Fruit fly (Drosophila melanogaster): ENCODE data around the gene Wdr81.

The Wdr81 gene

DNA sequence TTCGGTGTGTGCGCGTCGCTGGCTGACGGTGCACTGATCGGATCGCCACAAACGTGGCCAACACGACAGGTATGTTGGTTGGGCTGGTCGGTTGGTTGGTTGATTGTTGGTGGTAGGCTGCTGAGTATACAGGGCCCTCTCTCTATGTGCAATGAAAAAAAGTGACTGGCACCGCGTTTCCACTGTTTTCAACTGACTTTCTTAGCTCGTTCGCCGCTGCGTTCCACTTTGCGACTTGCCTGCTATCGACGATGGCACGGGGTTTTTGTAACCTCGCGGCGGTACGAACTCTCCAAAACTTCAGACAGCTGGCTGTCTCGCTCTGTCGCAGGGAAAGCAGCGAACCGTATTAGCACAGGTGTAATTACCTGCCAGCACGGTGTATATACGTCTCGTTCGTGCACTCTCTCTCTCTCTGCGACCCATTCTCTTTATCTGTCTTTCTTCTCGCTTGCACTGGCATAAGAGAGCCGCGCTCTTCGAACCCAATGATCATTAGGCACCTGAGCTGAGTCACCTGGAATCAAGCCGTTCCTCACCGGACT, 49.8 kb downstream of the Wdr81 start (continued):
- TF ChIP-seq HmgZ (tag; optimal IDR thresholded peaks at IDR 0.05): peak; percentile 69
- TF ChIP-seq gsb-n (tag; optimal IDR thresholded peaks at IDR 0.05): peak; percentile 21
- TF ChIP-seq Nf-YC (tag; optimal IDR thresholded peaks at IDR 0.05): peak; percentile 73
- TF ChIP-seq Nf-YA (GFP tag; IDR thresholded peaks at IDR 0.05): peak; percentile 25; the same call in 1 of the 2 replicates
- TF ChIP-seq CG11695 (GFP tag; IDR thresholded peaks at IDR 0.05): peak; percentile 32; the same call in 1 of the 3 replicates
- TF ChIP-seq mam (GFP tag; optimal IDR thresholded peaks at IDR 0.05): no peak
- no peak for TF ChIP-seq ro (GFP tag; IDR thresholded peaks at IDR 0.05)
- no peak for TF ChIP-seq Lpt (GFP tag; optimal IDR thresholded peaks at IDR 0.05)
- no peak for TF ChIP-seq Dek (tag; optimal IDR thresholded peaks at IDR 0.05)
- TF ChIP-seq CG11398 (GFP tag; optimal IDR thresholded peaks at IDR 0.05): peak; percentile 5
- peak; percentile 6 for TF ChIP-seq Atf3 (GFP tag; optimal IDR thresholded peaks at IDR 0.05)
- peak; percentile 15 for TF ChIP-seq Blimp-1 (GFP tag; optimal IDR thresholded peaks at IDR 0.05)
- no peak for TF ChIP-seq fd102C (GFP tag; optimal IDR thresholded peaks at IDR 0.05)
- TF ChIP-seq bcd (GFP tag; optimal IDR thresholded peaks at IDR 0.05): peak; percentile 5
- TF ChIP-seq CG7372 (GFP tag; IDR thresholded peaks at IDR 0.05): no peak
- TF ChIP-seq tll (GFP tag; optimal IDR thresholded peaks at IDR 0.05): peak in 1 of 2 experiments; percentile 77
- TF ChIP-seq CG2199 (GFP tag; IDR thresholded peaks at IDR 0.05): peak; percentile 85; the same call in 2 of the 3 replicates
- no peak for TF ChIP-seq nerfin-1 (tag; optimal IDR thresholded peaks at IDR 0.05)
- peak; percentile 19; the same call in 1 of the 2 replicates for TF ChIP-seq CG42726 (GFP tag; IDR thresholded peaks at IDR 0.05; ENCODE audit: partially characterized antibody)
- 0 out of 2 replicates have a peak, but pooled peaks have one; percentile 35 for TF ChIP-seq Awh (GFP tag; IDR thresholded peaks at IDR 0.05)
- no peak for TF ChIP-seq CG10147 (GFP tag; optimal IDR thresholded peaks at IDR 0.05)
- peak; percentile 17 for TF ChIP-seq schlank (tag; optimal IDR thresholded peaks at IDR 0.05)
- TF ChIP-seq zen2 (GFP tag; IDR thresholded peaks at IDR 0.05; ENCODE audit: partially characterized antibody): no peak
- no peak for TF ChIP-seq pan (optimal IDR thresholded peaks at IDR 0.05)
- TF ChIP-seq pan (GFP tag; optimal IDR thresholded peaks at IDR 0.05 in 1 of 2, IDR thresholded peaks at IDR 0.05 in 1 of 2): peak in 1 of 2 experiments; percentile 28
- no peak for TF ChIP-seq Sry-β (GFP tag; optimal IDR thresholded peaks at IDR 0.05)
- TF ChIP-seq CG15073 (GFP tag; optimal IDR thresholded peaks at IDR 0.05): no peak
- no peak for TF ChIP-seq CG7928 (GFP tag; optimal IDR thresholded peaks at IDR 0.05)
- no peak for TF ChIP-seq YL-1 (GFP tag; optimal IDR thresholded peaks at IDR 0.05)
- no peak for TF ChIP-seq Doc3 (GFP tag; IDR thresholded peaks at IDR 0.05; ENCODE audit: partially characterized antibody)
- peak; percentile 5 for TF ChIP-seq CG6854 (GFP tag; optimal IDR thresholded peaks at IDR 0.05)
- TF ChIP-seq MBD-R2 (GFP tag; IDR thresholded peaks at IDR 0.05): 0 out of 2 replicates have a peak, but pooled peaks have one; percentile 10
- no peak for TF ChIP-seq CG1529 (GFP tag; optimal IDR thresholded peaks at IDR 0.05)
- no peak for TF ChIP-seq Dip2 (GFP tag; IDR thresholded peaks at IDR 0.05)
- TF ChIP-seq CG4360 (GFP tag; IDR thresholded peaks at IDR 0.05): peak; percentile 42
- TF ChIP-seq CG8089 (GFP tag; optimal IDR thresholded peaks at IDR 0.05): no peak
- TF ChIP-seq Ravus (GFP tag; IDR thresholded peaks at IDR 0.05): no peak
- TF ChIP-seq CG13296 (GFP tag; optimal IDR thresholded peaks at IDR 0.05): no peak
- TF ChIP-seq Hr3 (GFP tag; optimal IDR thresholded peaks at IDR 0.05): no peak
- TF ChIP-seq abd-A (tag; optimal IDR thresholded peaks at IDR 0.05): peak; percentile 64
- no peak for TF ChIP-seq CG18476 (GFP tag; optimal IDR thresholded peaks at IDR 0.05)
- TF ChIP-seq dmrt99B (tag; optimal IDR thresholded peaks at IDR 0.05): peak; percentile 8
- peak; percentile 14 for TF ChIP-seq Oli (tag; optimal IDR thresholded peaks at IDR 0.05)
- TF ChIP-seq CG9727 (GFP tag; optimal IDR thresholded peaks at IDR 0.05): no peak
- no peak for TF ChIP-seq maf-S (GFP tag; optimal IDR thresholded peaks at IDR 0.05)
- TF ChIP-seq CG10267 (tag; optimal IDR thresholded peaks at IDR 0.05): no peak
- TF ChIP-seq CTCF (GFP tag; optimal IDR thresholded peaks at IDR 0.05): no peak
- TF ChIP-seq Hr78 (GFP tag; optimal IDR thresholded peaks at IDR 0.05): peak in 1 of 2 experiments; percentile 50
- peak; percentile 62 for TF ChIP-seq pros (GFP tag; optimal IDR thresholded peaks at IDR 0.05)
- peak; percentile 58 for TF ChIP-seq caup (GFP tag; optimal IDR thresholded peaks at IDR 0.05; ENCODE audit: severe bottlenecking)
